Worm (Caenorhabditis elegans) whole organism, L2 larva: ENCODE data around the gene irld-27.

Source experiments
- C34F6.9 ChIP-seq: fragments of 150-350 bp; optimal IDR thresholded peaks from 2 replicates; lab custom pipeline; 2014; ENCODE audit warnings: missing biosample characterization, missing genetic modification characterization
- ZK546.5 ChIP-seq: sonication (generic microtip); optimal IDR thresholded peaks from 2 replicates; lab custom pipeline; 2017; ENCODE audit warnings: missing biosample characterization, missing genetic modification characterization
- alr-1 ChIP-seq: fragments of 150-350 bp; optimal IDR thresholded peaks from 2 replicates; lab custom pipeline; 2014; ENCODE audit warnings: missing biosample characterization, missing genetic modification characterization
- ama-1 ChIP-seq: fragments of 150-350 bp; optimal IDR thresholded peaks from 2 replicates; lab custom pipeline; 2018; ENCODE audit warnings: inconsistent platforms
- ceh-82 ChIP-seq: fragments of 150-350 bp; optimal IDR thresholded peaks from 2 replicates; lab custom pipeline; 2014; ENCODE audit warnings: missing biosample characterization, missing genetic modification characterization
- crh-2 ChIP-seq: sonication (generic microtip); optimal IDR thresholded peaks from 2 replicates; lab custom pipeline; 2017; ENCODE audit warnings: missing biosample characterization, missing genetic modification characterization
- dmd-4 ChIP-seq: sonication (generic microtip); optimal IDR thresholded peaks from 2 replicates; lab custom pipeline; 2017; ENCODE audit warnings: missing biosample characterization, missing genetic modification characterization
- egl-27 ChIP-seq: sonication (generic microtip); optimal IDR thresholded peaks from 3 replicates; lab custom pipeline; 2017; ENCODE audit warnings: missing biosample characterization, missing genetic modification reagents, missing genetic modification characterization
- elt-1 ChIP-seq: fragments of 150-350 bp; optimal IDR thresholded peaks from 2 replicates; lab custom pipeline; 2014; ENCODE audit warnings: missing biosample characterization, missing genetic modification characterization
- elt-3 ChIP-seq: sonication (generic microtip); optimal IDR thresholded peaks from 2 replicates; lab custom pipeline; 2017; ENCODE audit warnings: missing biosample characterization, missing genetic modification characterization
- lin-11 ChIP-seq: fragments of 150-350 bp; sonication (generic microtip); optimal IDR thresholded peaks from 2 replicates; lab custom pipeline; 2014; ENCODE audit warnings: missing biosample characterization, missing genetic modification characterization, inconsistent platforms, mixed read lengths
- lin-13 ChIP-seq: fragments of 150-350 bp; optimal IDR thresholded peaks from 2 replicates; lab custom pipeline; 2014; ENCODE audit warnings: missing biosample characterization, missing genetic modification reagents, missing genetic modification characterization
- lsy-2 ChIP-seq, 2 experiments: fragments of 150-350 bp in 1 of 2; sonication (generic microtip) in 1 of 2; optimal IDR thresholded peaks; 2 replicates each; lab custom pipeline; 2014 to 2017; ENCODE audit warnings: missing biosample characterization in 2 of 2, missing genetic modification characterization in 2 of 2
- mab-5 ChIP-seq: fragments of 150-350 bp; optimal IDR thresholded peaks from 2 replicates; lab custom pipeline; 2014; ENCODE audit warnings: missing biosample characterization, missing genetic modification characterization
- mdl-1 ChIP-seq, 2 experiments: fragments of 150-350 bp in 1 of 2; sonication (generic microtip) in 1 of 2; optimal IDR thresholded peaks; 2 replicates each; lab custom pipeline; 2017; ENCODE audit warnings: missing biosample characterization in 2 of 2, missing genetic modification characterization in 2 of 2
- nhr-10 ChIP-seq: sonication (generic microtip); optimal IDR thresholded peaks from 2 replicates; lab custom pipeline; 2017; ENCODE audit warnings: missing biosample characterization, missing genetic modification characterization
- nhr-11 ChIP-seq: fragments of 150-350 bp; optimal IDR thresholded peaks from 2 replicates; lab custom pipeline; 2014; ENCODE audit warnings: missing biosample characterization, missing genetic modification characterization
- nhr-12 ChIP-seq: fragments of 150-350 bp; optimal IDR thresholded peaks from 2 replicates; lab custom pipeline; 2014; ENCODE audit warnings: missing biosample characterization, missing genetic modification characterization
- nhr-23 ChIP-seq: fragments of 150-350 bp; optimal IDR thresholded peaks from 2 replicates; lab custom pipeline; 2014; ENCODE audit warnings: missing biosample characterization, missing genetic modification reagents, missing genetic modification characterization
- nhr-237 ChIP-seq: fragments of 150-350 bp; optimal IDR thresholded peaks from 2 replicates; lab custom pipeline; 2014; ENCODE audit warnings: missing biosample characterization, missing genetic modification characterization
- nhr-25 ChIP-seq: fragments of 150-350 bp; sonication (generic microtip); optimal IDR thresholded peaks from 3 replicates; lab custom pipeline; 2014; ENCODE audit warnings: missing biosample characterization, missing genetic modification characterization
- nhr-6 ChIP-seq: fragments of 150-350 bp; optimal IDR thresholded peaks from 2 replicates; lab custom pipeline; 2014; ENCODE audit warnings: missing biosample characterization, missing genetic modification characterization
- nhr-77 ChIP-seq: fragments of 150-350 bp; optimal IDR thresholded peaks from 2 replicates; lab custom pipeline; 2014; ENCODE audit warnings: missing biosample characterization, missing genetic modification characterization
- peb-1 ChIP-seq: fragments of 150-350 bp; optimal IDR thresholded peaks from 2 replicates; lab custom pipeline; 2014; ENCODE audit warnings: missing biosample characterization, missing genetic modification characterization
- sem-4 ChIP-seq: fragments of 150-350 bp; optimal IDR thresholded peaks from 2 replicates; lab custom pipeline; 2014; ENCODE audit warnings: missing biosample characterization, missing genetic modification reagents, missing genetic modification characterization
- sma-3 ChIP-seq: sonication (generic microtip); optimal IDR thresholded peaks from 2 replicates; lab custom pipeline; 2016; ENCODE audit warnings: missing genetic modification reagents, missing genetic modification characterization, missing compliant biosample characterization
- sma-9 ChIP-seq, 2 experiments: fragments of 150-350 bp in 1 of 2; sonication (generic microtip) in 1 of 2; optimal IDR thresholded peaks; 2 replicates each; lab custom pipeline; 2014 to 2016; ENCODE audit warnings: missing genetic modification characterization in 2 of 2, mild to moderate bottlenecking in 1 of 2, missing biosample characterization in 1 of 2, missing compliant biosample characterization in 1 of 2, missing genetic modification reagents in 1 of 2, moderate library complexity in 1 of 2
- snpc-4 ChIP-seq: fragments of 150-350 bp; optimal IDR thresholded peaks from 2 replicates; lab custom pipeline; 2014; ENCODE audit warnings: missing biosample characterization, missing genetic modification characterization
- unc-55 ChIP-seq: fragments of 150-350 bp; sonication (generic microtip); optimal IDR thresholded peaks from 3 replicates; lab custom pipeline; 2014; ENCODE audit warnings: missing biosample characterization, missing genetic modification reagents, missing genetic modification characterization
- ztf-4 ChIP-seq: fragments of 150-350 bp; optimal IDR thresholded peaks from 2 replicates; lab custom pipeline; 2014; ENCODE audit warnings: missing biosample characterization, missing genetic modification characterization

The irld-27 gene

ce11 chrII:3349820-3350291, 17.7 kb downstream of the irld-27 start, which contains the start of gene F14D2.8:
TSS of gene F14D2.8 (minus strand) at chrII:3349870.
- TF ChIP-seq nhr-11 (tag; lab: Kevin White, UChicago) (no peak), egl-27 (tag; lab: Kevin White, UChicago) (no peak), nhr-12 (tag; lab: Kevin White, UChicago) (no peak), snpc-4 (tag; lab: Kevin White, UChicago) (no peak), mab-5 (tag; lab: Kevin White, UChicago) (no peak), sem-4 (tag; lab: Kevin White, UChicago) (no peak), lsy-2 (tag; optimal IDR thresholded peaks at IDR 0.05; lab: Kevin White, UChicago) (no peak), nhr-6 (tag; lab: Kevin White, UChicago) (no peak)

DNA sequence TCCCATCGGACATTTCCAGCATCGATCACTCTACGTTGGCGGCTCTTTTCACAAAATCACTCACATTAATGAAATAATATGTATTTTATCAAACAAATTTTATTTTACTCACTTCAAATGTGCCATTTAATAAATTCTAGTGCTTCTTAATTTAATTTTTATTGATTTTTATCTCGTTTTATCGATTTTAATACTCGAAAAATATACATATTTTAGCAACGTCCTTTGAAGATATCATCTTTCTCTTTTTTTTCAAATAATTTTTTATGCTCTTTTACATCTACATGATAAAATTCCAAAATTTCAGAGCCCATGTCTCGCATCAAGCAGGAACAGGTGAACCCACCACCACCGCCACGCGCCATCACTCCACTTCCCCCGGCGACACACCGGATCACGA, 26.7 kb downstream of the irld-27 start, which contains the start of the genes lido-14 and bath-27:
TSS of gene lido-14 (plus strand) at position 301 of the 400 bp plus-strand sequence.
TSS of gene bath-27 (plus strand) at position 306 of the 400 bp plus-strand sequence.
- TF ChIP-seq unc-55 (no peak), elt-3 (tag; lab: Kevin White, UChicago) (no peak), peb-1 (tag; lab: Kevin White, UChicago) (no peak), nhr-10 (tag; lab: Kevin White, UChicago) (no peak)

- no peak for TF ChIP-seq C34F6.9 (tag; lab: Kevin White, UChicago)
- no peak for TF ChIP-seq nhr-10 (tag; lab: Kevin White, UChicago)
- no peak for TF ChIP-seq crh-2
- TF ChIP-seq egl-27 (tag; lab: Kevin White, UChicago): no peak
- no peak for TF ChIP-seq nhr-237 (tag; lab: Kevin White, UChicago)
- no peak for TF ChIP-seq dmd-4
- no peak for TF ChIP-seq ZK546.5 (tag; lab: Kevin White, UChicago)
Measured at ce11 chrII:3367100-3367499, 35.0 kb downstream of the irld-27 start, which contains the start of gene Y49F6C.6. TSS of gene Y49F6C.6 (minus strand) at chrII:3367200.

DNA sequence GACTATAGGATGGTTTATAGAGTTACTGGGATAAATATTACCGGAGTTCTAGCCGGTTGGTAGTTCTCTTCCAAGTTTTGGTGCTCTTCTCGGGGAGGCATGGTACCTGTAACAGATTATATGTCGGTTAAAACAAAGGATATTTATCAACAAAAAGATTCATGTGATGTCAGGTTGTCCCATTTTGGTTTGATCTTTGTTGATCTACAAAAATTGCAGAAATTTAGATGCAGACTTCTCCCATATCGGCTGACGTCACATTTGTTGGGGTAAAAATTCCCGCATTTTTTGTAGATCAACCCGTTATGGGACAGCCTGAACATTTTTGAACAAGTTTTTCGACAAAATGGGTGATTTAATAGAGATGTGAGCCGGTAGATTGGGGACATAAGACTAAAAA, 36.0 kb downstream of the irld-27 start, which contains the start of gene Y49F6C.7:
TSS of gene Y49F6C.7 (minus strand) at position 101 of the 400 bp plus-strand sequence.
- TF ChIP-seq sma-3 (no peak), mdl-1 (tag; optimal IDR thresholded peaks at IDR 0.05; lab: Kevin White, UChicago) (no peak), elt-3 (tag; lab: Kevin White, UChicago) (no peak), sma-9 (GFP tag; optimal IDR thresholded peaks at IDR 0.05; lab: Kevin White, UChicago) (no peak), sma-9 (tag; optimal IDR thresholded peaks at IDR 0.05; lab: Kevin White, UChicago) (no peak), snpc-4 (tag; lab: Kevin White, UChicago) (no peak), ztf-4 (no peak), nhr-23 (tag; lab: Kevin White, UChicago) (no peak), dmd-4 (no peak)

ce11 chrII:3370061-3370460, 37.9 kb downstream of the irld-27 start, which contains the start of gene Y49F6C.8:
TSS of gene Y49F6C.8 (minus strand) at chrII:3370111.
- TF ChIP-seq nhr-25 (tag; lab: Kevin White, UChicago): no peak
- peak in 1 of 2 experiments; percentile 41 for TF ChIP-seq lsy-2 (tag; optimal IDR thresholded peaks at IDR 0.05; lab: Kevin White, UChicago)

DNA sequence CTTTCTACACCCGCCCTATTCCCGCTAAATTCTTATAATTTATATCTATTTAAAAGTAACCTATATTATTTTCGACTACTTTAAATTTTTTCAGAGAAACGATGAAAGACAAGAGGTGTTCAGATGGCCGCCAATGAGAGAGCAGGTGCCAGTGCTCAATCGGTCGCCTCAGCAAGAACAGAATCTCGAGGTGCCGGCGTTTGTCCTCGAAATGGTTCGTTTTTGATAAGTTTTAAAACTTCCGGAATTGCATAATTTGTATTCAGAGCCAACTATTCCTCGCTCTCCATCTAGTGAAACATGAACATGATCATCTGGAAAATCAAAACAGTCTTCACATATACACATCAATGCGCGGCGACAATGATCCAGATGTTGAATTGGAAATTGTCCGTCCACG, 38.9 kb downstream of the irld-27 start, which contains the start of gene bath-23:
TSS of gene bath-23 (plus strand) at position 301 of the 400 bp plus-strand sequence.
- TF ChIP-seq nhr-77: no peak
- no peak for TF ChIP-seq lin-13 (GFP tag; lab: Kevin White, UChicago)
- TF ChIP-seq sem-4 (tag; lab: Kevin White, UChicago): no peak
- TF ChIP-seq mdl-1 (tag; optimal IDR thresholded peaks at IDR 0.05; lab: Kevin White, UChicago): no peak
- TF ChIP-seq elt-1 (tag; lab: Kevin White, UChicago): no peak
- no peak for TF ChIP-seq lin-11 (tag; lab: Kevin White, UChicago)
- no peak for TF ChIP-seq nhr-237 (tag; lab: Kevin White, UChicago)

- TF ChIP-seq nhr-23 (tag; lab: Kevin White, UChicago): no peak
- TF ChIP-seq sem-4 (tag; lab: Kevin White, UChicago): no peak
- no peak for TF ChIP-seq nhr-6 (tag; lab: Kevin White, UChicago)
- TF ChIP-seq lsy-2 (tag; optimal IDR thresholded peaks at IDR 0.05; lab: Kevin White, UChicago): no peak
- no peak for TF ChIP-seq ama-1 (lab: Kevin White, UChicago)
- peak; percentile 2 for TF ChIP-seq C34F6.9 (tag; lab: Kevin White, UChicago)
- no peak for TF ChIP-seq ceh-82 (tag; lab: Kevin White, UChicago)
- no peak for TF ChIP-seq snpc-4 (tag; lab: Kevin White, UChicago)
- no peak for TF ChIP-seq alr-1 (tag; lab: Kevin White, UChicago)
- peak; percentile 57 for TF ChIP-seq unc-55
Measured at ce11 chrII:3373875-3374274, 41.7 kb downstream of the irld-27 start.
